Fruit fly (Drosophila melanogaster) whole organism, embryonic: ENCODE measurements around the gene prtp.

Experiments used
- Abd-B ChIP-seq: fragments of 200-800 bp; sonication (Bioruptor generic); optimal IDR thresholded peaks from 2 replicates; lab custom pipeline; 2018; ENCODE audit warnings: missing biosample characterization, mild to moderate bottlenecking, missing genetic modification characterization, moderate library complexity
- Bdp1 ChIP-seq: fragments of 200-800 bp; sonication (Bioruptor generic); optimal IDR thresholded peaks from 3 replicates; lab custom pipeline; 2016; ENCODE audit warnings: missing biosample characterization, missing genetic modification characterization
- Blimp-1 ChIP-seq: fragments of 200-800 bp; sonication (Bioruptor generic); optimal IDR thresholded peaks from 3 replicates; lab custom pipeline; 2018; ENCODE audit warnings: missing biosample characterization, missing genetic modification characterization, mild to moderate bottlenecking, moderate library complexity, missing genetic modification reagents
- CG10209 ChIP-seq: fragments of 200-800 bp; sonication (Bioruptor generic); optimal IDR thresholded peaks from 3 replicates; lab custom pipeline; 2017; ENCODE audit warnings: missing biosample characterization, mild to moderate bottlenecking, missing genetic modification characterization, missing genetic modification reagents
- CG11085 ChIP-seq: fragments of 200-800 bp; sonication (Bioruptor generic); IDR thresholded peaks from 2 replicates; pipeline ENCODE4 v1.3.6; 2022; ENCODE audit warnings: missing biosample characterization, missing genetic modification characterization
- CG1602 ChIP-seq: fragments of 200-800 bp; sonication (Bioruptor generic); optimal IDR thresholded peaks from 3 replicates; lab custom pipeline; 2016; ENCODE audit warnings: missing biosample characterization, missing genetic modification characterization
- CG17359 ChIP-seq: fragments of 200-800 bp; sonication (Bioruptor generic); optimal IDR thresholded peaks from 3 replicates; lab custom pipeline; 2018; ENCODE audit warnings: missing biosample characterization, mild to moderate bottlenecking, missing genetic modification characterization, moderate library complexity
- CG31388 ChIP-seq: fragments of 200-800 bp; sonication (Bioruptor generic); optimal IDR thresholded peaks from 2 replicates; lab custom pipeline; 2016; ENCODE audit warnings: missing biosample characterization, missing genetic modification characterization
- CG3163 ChIP-seq: fragments of 200-800 bp; sonication (Bioruptor generic); optimal IDR thresholded peaks from 3 replicates; lab custom pipeline; 2016; ENCODE audit warnings: missing biosample characterization, missing genetic modification characterization
- CG4282 ChIP-seq: fragments of 200-800 bp; sonication (Bioruptor generic); optimal IDR thresholded peaks from 2 replicates; lab custom pipeline; 2016; ENCODE audit warnings: missing biosample characterization, missing genetic modification characterization
- CG4730 ChIP-seq: fragments of 200-800 bp; sonication (Bioruptor generic); IDR thresholded peaks from 2 replicates; pipeline ENCODE4 v1.3.6; 2022; ENCODE audit warnings: missing biosample characterization, missing genetic modification characterization
- CG5245 ChIP-seq: fragments of 200-800 bp; sonication (Bioruptor generic); optimal IDR thresholded peaks from 3 replicates; lab custom pipeline; 2016; ENCODE audit warnings: missing biosample characterization, missing genetic modification characterization
- CG5953 ChIP-seq: fragments of 200-800 bp; sonication (Bioruptor generic); IDR thresholded peaks from 2 replicates; pipeline ENCODE4 v1.3.6; 2022; ENCODE audit warnings: missing biosample characterization, missing genetic modification characterization
- CG7556 ChIP-seq: fragments of 200-800 bp; sonication (Bioruptor generic); optimal IDR thresholded peaks from 2 replicates; lab custom pipeline; 2017; ENCODE audit warnings: missing biosample characterization, mild to moderate bottlenecking, missing genetic modification characterization
- CG7745 ChIP-seq: fragments of 200-800 bp; sonication (Bioruptor generic); optimal IDR thresholded peaks from 2 replicates; lab custom pipeline; 2018; ENCODE audit warnings: missing biosample characterization, mild to moderate bottlenecking, missing genetic modification characterization, moderate library complexity
- CG8478 ChIP-seq: fragments of >200 bp; optimal IDR thresholded peaks from 2 replicates; lab custom pipeline; 2018
- CG9727 ChIP-seq: fragments of 200-800 bp; sonication (Bioruptor generic); optimal IDR thresholded peaks from 3 replicates; lab custom pipeline; 2017; ENCODE audit warnings: missing biosample characterization, mild to moderate bottlenecking, missing genetic modification characterization
- D19A ChIP-seq: fragments of 200-800 bp; optimal IDR thresholded peaks from 3 replicates; lab custom pipeline; 2019; ENCODE audit warnings: missing biosample characterization, mild to moderate bottlenecking, missing genetic modification characterization, moderate library complexity
- Drgx ChIP-seq: fragments of 200-800 bp; sonication (Bioruptor generic); IDR thresholded peaks from 2 replicates; pipeline ENCODE4 v1.3.6; 2022; ENCODE audit warnings: missing biosample characterization, missing genetic modification characterization
- Fer3 ChIP-seq: fragments of 200-800 bp; sonication (Bioruptor generic); optimal IDR thresholded peaks from 2 replicates; lab custom pipeline; 2018; ENCODE audit warnings: missing biosample characterization, mild to moderate bottlenecking, missing genetic modification characterization, moderate library complexity
- HLHmδ ChIP-seq: fragments of 200-800 bp; sonication (Bioruptor generic); optimal IDR thresholded peaks from 2 replicates; lab custom pipeline; 2018; ENCODE audit warnings: missing biosample characterization, mild to moderate bottlenecking, missing genetic modification characterization, moderate library complexity
- HmgD ChIP-seq: fragments of 200-800 bp; sonication (Bioruptor generic); optimal IDR thresholded peaks from 3 replicates; lab custom pipeline; 2016; ENCODE audit warnings: missing biosample characterization, missing genetic modification characterization
- Hr78 ChIP-seq, 2 experiments: fragments of 200-800 bp in 1 of 2; fragments of >200 bp in 1 of 2; sonication (Bioruptor generic) in 1 of 2; optimal IDR thresholded peaks; 2 replicates each; lab custom pipeline; 2017 to 2019; ENCODE audit warnings: missing biosample characterization in 2 of 2, missing genetic modification characterization in 2 of 2, mild to moderate bottlenecking in 1 of 2, moderate library complexity in 1 of 2
- NC2α ChIP-seq: fragments of 200-800 bp; sonication (Bioruptor generic); optimal IDR thresholded peaks from 2 replicates; lab custom pipeline; 2016; ENCODE audit warnings: missing biosample characterization, missing genetic modification characterization
- Pdp1 ChIP-seq, 2 experiments: fragments of 200-800 bp; sonication (Bioruptor generic); optimal IDR thresholded peaks; 3 replicates each; lab custom pipeline; 2016; ENCODE audit warnings: missing biosample characterization in 2 of 2, missing genetic modification characterization in 2 of 2, mild to moderate bottlenecking in 1 of 2, moderate library complexity in 1 of 2
- Spps ChIP-seq: fragments of 200-800 bp; sonication (Bioruptor generic); optimal IDR thresholded peaks from 2 replicates; lab custom pipeline; 2018; ENCODE audit warnings: missing biosample characterization, mild to moderate bottlenecking, missing genetic modification characterization
- Usf ChIP-seq: fragments of 200-800 bp; sonication (Bioruptor generic); optimal IDR thresholded peaks from 2 replicates; lab custom pipeline; 2017; ENCODE audit warnings: missing genotype, missing biosample characterization, missing genetic modification characterization
- Vsx1 ChIP-seq: fragments of 200-800 bp; sonication (Bioruptor generic); optimal IDR thresholded peaks from 2 replicates; lab custom pipeline; 2017; ENCODE audit warnings: missing biosample characterization, mild to moderate bottlenecking, missing genetic modification characterization, missing genetic modification reagents
- YL-1 ChIP-seq: fragments of 200-800 bp; sonication (Bioruptor generic); optimal IDR thresholded peaks from 3 replicates; lab custom pipeline; 2017; ENCODE audit warnings: missing biosample characterization, mild to moderate bottlenecking, missing genetic modification characterization
- crol ChIP-seq: fragments of 200-800 bp; sonication (Bioruptor generic); IDR thresholded peaks from 2 replicates; pipeline ENCODE4 v1.3.6; 2022; ENCODE audit warnings: missing biosample characterization, missing genetic modification characterization
- gcm ChIP-seq: fragments of 200-800 bp; sonication (Bioruptor generic); optimal IDR thresholded peaks from 2 replicates; lab custom pipeline; 2019; ENCODE audit warnings: missing biosample characterization, mild to moderate bottlenecking, missing genetic modification characterization, moderate library complexity
- hb ChIP-seq: fragments of 200-800 bp; sonication (Bioruptor generic); IDR thresholded peaks from 3 replicates; pipeline ENCODE4 v1.3.6; 2022; ENCODE audit warnings: missing biosample characterization, missing genetic modification characterization; ENCODE audit not compliant: partially characterized antibody
- insv ChIP-seq, 2 experiments: fragments of 200-800 bp; sonication (Bioruptor generic); optimal IDR thresholded peaks; 3 replicates each; lab custom pipeline; 2016 to 2018; ENCODE audit warnings: missing biosample characterization in 2 of 2, missing genetic modification characterization in 2 of 2
- klu ChIP-seq: fragments of 200-800 bp; sonication (Bioruptor generic); IDR thresholded peaks from 2 replicates; pipeline ENCODE4 v1.3.6; 2022; ENCODE audit warnings: missing biosample characterization, missing genetic modification characterization
- lola ChIP-seq, 3 experiments: fragments of >200 bp in 2 of 3; fragments of 200-800 bp in 1 of 3; sonication (Bioruptor generic) in 1 of 3; optimal IDR thresholded peaks; 2 replicates each; lab custom pipeline; 2017 to 2019; ENCODE audit warnings: missing biosample characterization in 3 of 3, missing genetic modification characterization in 3 of 3, mild to moderate bottlenecking in 1 of 3, moderate library complexity in 1 of 3
- nerfin-1 ChIP-seq: fragments of 200-800 bp; sonication (Bioruptor generic); optimal IDR thresholded peaks from 3 replicates; lab custom pipeline; 2019; ENCODE audit warnings: missing biosample characterization, mild to moderate bottlenecking, missing genetic modification characterization, moderate library complexity
- nerfin-2 ChIP-seq: fragments of 200-800 bp; sonication (Bioruptor generic); IDR thresholded peaks from 2 replicates; pipeline ENCODE4 v1.3.6; 2022; ENCODE audit warnings: missing biosample characterization, missing genetic modification characterization; ENCODE audit not compliant: partially characterized antibody
- pho ChIP-seq: fragments of 200-800 bp; sonication (Bioruptor generic); optimal IDR thresholded peaks from 2 replicates; lab custom pipeline; 2016; ENCODE audit warnings: missing biosample characterization, missing genetic modification characterization
- pnt ChIP-seq: fragments of 200-800 bp; sonication (Bioruptor generic); optimal IDR thresholded peaks from 3 replicates; lab custom pipeline; 2016; ENCODE audit warnings: missing biosample characterization, missing genetic modification characterization
- row ChIP-seq: fragments of 200-800 bp; sonication (Bioruptor generic); IDR thresholded peaks from 3 replicates; pipeline ENCODE4 v1.3.6; 2022; ENCODE audit warnings: missing biosample characterization, missing genetic modification characterization
- run ChIP-seq: fragments of 200-800 bp; sonication (Bioruptor generic); optimal IDR thresholded peaks from 3 replicates; lab custom pipeline; 2018; ENCODE audit warnings: missing biosample characterization, mild to moderate bottlenecking, missing genetic modification characterization
- salm ChIP-seq: fragments of 200-800 bp; sonication (Bioruptor generic); optimal IDR thresholded peaks from 2 replicates; lab custom pipeline; 2018; ENCODE audit warnings: missing biosample characterization, mild to moderate bottlenecking, missing genetic modification characterization
- sc ChIP-seq, 3 experiments: fragments of >200 bp in 2 of 3; fragments of 200-800 bp in 1 of 3; sonication (Bioruptor generic) in 1 of 3; optimal IDR thresholded peaks; 2 replicates in 2 of 3; 3 replicates in 1 of 3; lab custom pipeline; 2017; ENCODE audit warnings: mild to moderate bottlenecking in 1 of 3, missing biosample characterization in 1 of 3, missing genetic modification characterization in 1 of 3, missing genetic modification reagents in 1 of 3
- shn ChIP-seq: fragments of 200-800 bp; sonication (Bioruptor generic); optimal IDR thresholded peaks from 3 replicates; lab custom pipeline; 2016; ENCODE audit warnings: missing biosample characterization, missing genetic modification characterization
- sr ChIP-seq: fragments of 200-800 bp; sonication (Bioruptor generic); IDR thresholded peaks from 3 replicates; pipeline ENCODE4 v1.3.6; 2022; ENCODE audit warnings: missing biosample characterization, missing genetic modification characterization
- tna ChIP-seq: fragments of 200-800 bp; sonication (Bioruptor generic); IDR thresholded peaks from 2 replicates; pipeline ENCODE4 v1.3.6; 2022; ENCODE audit warnings: missing biosample characterization, missing genetic modification characterization; ENCODE audit not compliant: partially characterized antibody
- trh ChIP-seq: fragments of 200-800 bp; sonication (Bioruptor generic); optimal IDR thresholded peaks from 2 replicates; lab custom pipeline; 2016; ENCODE audit warnings: missing biosample characterization, missing genetic modification characterization

The prtp gene

dm6 chrX:11681558-11682551 is 34.7 kb upstream of the prtp start (continued):
- TF ChIP-seq salm, result no peak
- no peak for TF ChIP-seq hb (GFP tag; lab: Robert Waterston, UW)
- TF ChIP-seq CG4730 (GFP tag; lab: Robert Waterston, UW), result no peak
- TF ChIP-seq HLHmδ, result peak; percentile 66
- peak in 2 of 3 experiments; percentile 21 to 52 for TF ChIP-seq lola (GFP tag; optimal IDR thresholded peaks at IDR 0.05; lab: Kevin White, UChicago)
- TF ChIP-seq CG3163 (GFP tag; lab: Kevin White, UChicago), result peak; percentile 26
- TF ChIP-seq HmgD (GFP tag; lab: Kevin White, UChicago), result peak; percentile 49
- no peak for TF ChIP-seq klu
- no peak for TF ChIP-seq Drgx (GFP tag; lab: Robert Waterston, UW)
- TF ChIP-seq pnt (GFP tag; lab: Kevin White, UChicago), result peak; percentile 59
- TF ChIP-seq Usf (GFP tag; lab: Kevin White, UChicago), result no peak
- TF ChIP-seq Bdp1 (GFP tag; lab: Kevin White, UChicago), result no peak
- TF ChIP-seq nerfin-1 (tag; lab: Kevin White, UChicago), result peak; percentile 30
- peak; percentile 39 for TF ChIP-seq gcm
- TF ChIP-seq CG5953 (GFP tag; lab: Robert Waterston, UW), result no peak
- TF ChIP-seq Spps, result no peak
- no peak for TF ChIP-seq run (tag; lab: Kevin White, UChicago)
- TF ChIP-seq pho, result peak; percentile 71
- peak; percentile 34 for TF ChIP-seq CG9727 (GFP tag; lab: Kevin White, UChicago)
- peak; percentile 46 for TF ChIP-seq CG17359 (tag; lab: Kevin White, UChicago)
- TF ChIP-seq Hr78 (GFP tag; optimal IDR thresholded peaks at IDR 0.05; lab: Kevin White, UChicago), result peak in 1 of 2 experiments; percentile 99
- TF ChIP-seq shn (GFP tag; lab: Kevin White, UChicago), result peak; percentile 79
- TF ChIP-seq CG7745, result no peak
- peak; percentile 35 for TF ChIP-seq Abd-B (GFP tag; lab: Kevin White, UChicago)
- TF ChIP-seq Blimp-1, result peak; percentile 40
- TF ChIP-seq insv (GFP tag; optimal IDR thresholded peaks at IDR 0.05; lab: Kevin White, UChicago), result peak in 1 of 2 experiments; percentile 31
- no peak for TF ChIP-seq sr (GFP tag; lab: Robert Waterston, UW)
- TF ChIP-seq CG10209 (GFP tag; lab: Kevin White, UChicago), result peak; percentile 36
- TF ChIP-seq row (GFP tag; lab: Robert Waterston, UW), result peak; percentile 79
- TF ChIP-seq CG7556, result peak; percentile 65
- no peak for TF ChIP-seq nerfin-2
- TF ChIP-seq crol, result peak; percentile 64; the same call in 1 of the 2 replicates
- TF ChIP-seq sc (optimal IDR thresholded peaks at IDR 0.05; lab: Kevin White, UChicago), result no peak
- no peak for TF ChIP-seq sc (GFP tag; optimal IDR thresholded peaks at IDR 0.05; lab: Kevin White, UChicago)
- TF ChIP-seq CG4282 (GFP tag; lab: Kevin White, UChicago), result peak; percentile 65
- TF ChIP-seq CG1602 (GFP tag; lab: Kevin White, UChicago), result peak; percentile 37
- TF ChIP-seq CG8478, result peak; percentile 75
- TF ChIP-seq Vsx1, result peak; percentile 40
- peak; percentile 18 for TF ChIP-seq trh (GFP tag; lab: Kevin White, UChicago)
- TF ChIP-seq CG31388 (GFP tag; lab: Kevin White, UChicago), result no peak
- TF ChIP-seq CG11085 (GFP tag; lab: Robert Waterston, UW), result no peak
- no peak for TF ChIP-seq tna (GFP tag; lab: Robert Waterston, UW)
- TF ChIP-seq CG5245 (GFP tag; lab: Kevin White, UChicago), result no peak
- peak; percentile 27 for TF ChIP-seq YL-1 (GFP tag; lab: Kevin White, UChicago)
- TF ChIP-seq Pdp1 (GFP tag; optimal IDR thresholded peaks at IDR 0.05; lab: Kevin White, UChicago), result peak; percentile 60 to 63
- TF ChIP-seq D19A (tag; lab: Kevin White, UChicago), result peak; percentile 38
- TF ChIP-seq Fer3, result peak; percentile 49
- TF ChIP-seq NC2α, result peak; percentile 20
